Worm (Caenorhabditis elegans): ENCODE results near the gene zfp-1.

DNA sequence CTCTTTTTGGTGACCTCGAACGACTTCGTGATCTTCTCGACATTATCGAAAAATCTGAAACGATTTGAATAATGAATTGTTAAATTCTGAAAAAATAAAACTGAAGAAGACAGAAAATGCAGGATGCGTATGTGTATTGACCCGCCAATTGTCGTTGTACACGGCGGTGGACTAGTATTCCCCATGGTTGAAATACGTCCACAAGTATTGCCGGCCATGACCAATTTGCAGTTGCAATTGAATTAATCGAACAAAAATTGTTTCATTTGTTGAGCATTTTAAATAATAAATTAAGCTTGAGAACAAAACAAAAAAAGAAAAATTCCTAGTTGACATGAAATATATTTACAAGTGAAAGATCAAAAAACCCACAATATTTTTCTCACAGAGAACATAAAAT, 37.9 kb downstream of the zfp-1 start, which contains the start of gene F44E2.3:
- TF ChIP-seq ceh-13 (GFP tag; optimal IDR thresholded peaks at IDR 0.05) (no peak), F13C5.2 (tag; optimal IDR thresholded peaks at IDR 0.05) (no peak), flt-1 (GFP tag; IDR thresholded peaks at IDR 0.05) (no peak), ama-1 (optimal IDR thresholded peaks at IDR 0.05) (no peak), hmg-4 (GFP tag; optimal IDR thresholded peaks at IDR 0.05) (no peak), hnd-1 (tag; optimal IDR thresholded peaks at IDR 0.05) (no peak), tbx-11 (GFP tag; IDR thresholded peaks at IDR 0.05) (no peak), ets-7 (tag; optimal IDR thresholded peaks at IDR 0.05) (no peak), scrt-1 (GFP tag; IDR thresholded peaks at IDR 0.05) (no peak), B0310.2 (tag; optimal IDR thresholded peaks at IDR 0.05) (no peak), hmbx-1 (tag; optimal IDR thresholded peaks at IDR 0.05) (no peak), sea-1 (GFP tag; conservative IDR thresholded peaks at IDR 0.05) (no peak)

Measured in whole organism, early embryonic.